Worm (Caenorhabditis elegans): Measurements from ENCODE around the gene pde-4.

DNA sequence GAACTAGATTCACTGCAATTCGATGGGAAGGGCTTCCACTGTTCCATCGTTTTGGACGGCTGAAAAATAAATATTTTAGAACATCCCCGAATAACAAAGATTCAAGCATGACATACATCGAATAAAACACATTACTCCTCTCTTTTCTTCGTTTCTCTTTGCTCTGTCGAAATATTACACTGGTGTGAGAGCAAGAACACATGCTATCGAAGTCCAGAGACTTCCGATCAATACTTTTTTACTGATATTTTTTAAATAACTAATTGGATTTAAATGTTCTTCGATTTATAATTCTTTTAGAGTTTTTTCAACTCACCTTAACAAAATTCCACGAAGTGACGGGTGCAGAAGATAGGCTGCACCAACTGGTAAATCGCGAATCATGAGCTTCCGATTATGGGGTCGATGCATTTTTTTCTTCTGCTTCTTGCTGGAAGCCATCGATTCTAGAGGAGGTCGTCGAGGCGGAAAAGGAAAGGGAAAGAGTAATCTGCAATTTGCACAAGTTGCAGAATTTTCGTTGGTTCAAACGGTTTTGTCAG lies 37.7 kb downstream of the pde-4 start, which contains the start of the genes oig-4 and R07G3.7:
- TF ChIP-seq unc-39 (tag; optimal IDR thresholded peaks at IDR 0.05) (no peak), daf-12 (tag; optimal IDR thresholded peaks at IDR 0.05) (no peak), nhr-237 (tag; optimal IDR thresholded peaks at IDR 0.05) (no peak), pha-4 (tag; optimal IDR thresholded peaks at IDR 0.05) (no peak), nhr-76 (tag; optimal IDR thresholded peaks at IDR 0.05) (no peak), nhr-11 (tag; optimal IDR thresholded peaks at IDR 0.05) (no peak), zag-1 (tag; optimal IDR thresholded peaks at IDR 0.05) (no peak), unc-62 (GFP tag; optimal IDR thresholded peaks at IDR 0.05) (no peak), ceh-82 (tag; optimal IDR thresholded peaks at IDR 0.05) (no peak), ama-1 (optimal IDR thresholded peaks at IDR 0.05) (no peak), skn-1 (tag; optimal IDR thresholded peaks at IDR 0.05) (no peak), ceh-28 (tag; optimal IDR thresholded peaks at IDR 0.05) (no peak), nhr-43 (tag; optimal IDR thresholded peaks at IDR 0.05; ENCODE audit: poor library complexity, severe bottlenecking) (no peak), lin-15B (tag; optimal IDR thresholded peaks at IDR 0.05) (no peak)
